Fruit fly (Drosophila melanogaster) whole organism, pupa: Measurements from ENCODE around the gene Rtnl2.

Source experiments
- CG12605 ChIP-seq: fragments of 200-800 bp; sonication (Bioruptor generic); IDR thresholded peaks from 2 replicates; pipeline ENCODE4 v1.3.6; 2022; ENCODE audit warnings: missing biosample characterization, missing genetic modification characterization
- CG17806 ChIP-seq: fragments of 200-800 bp; sonication (Bioruptor generic); optimal IDR thresholded peaks from 2 replicates; lab custom pipeline; 2018; ENCODE audit warnings: missing biosample characterization, mild to moderate bottlenecking, missing genetic modification characterization, moderate library complexity
- CG34367 ChIP-seq: fragments of 200-800 bp; sonication (Bioruptor generic); optimal IDR thresholded peaks from 2 replicates; lab custom pipeline; 2018; ENCODE audit warnings: missing biosample characterization, mild to moderate bottlenecking, missing genetic modification characterization
- CG4496 ChIP-seq: fragments of 200-800 bp; sonication (Bioruptor generic); IDR thresholded peaks from 3 replicates; pipeline ENCODE4 v1.3.6; 2022; ENCODE audit warnings: missing biosample characterization, missing genetic modification characterization
- CG8159 ChIP-seq: fragments of 200-800 bp; sonication (Bioruptor generic); optimal IDR thresholded peaks from 3 replicates; lab custom pipeline; 2018; ENCODE audit warnings: missing biosample characterization, mild to moderate bottlenecking, missing genetic modification characterization, moderate library complexity
- CG9948 ChIP-seq: fragments of 200-800 bp; sonication (Bioruptor generic); optimal IDR thresholded peaks from 2 replicates; lab custom pipeline; 2018; ENCODE audit warnings: missing biosample characterization, mild to moderate bottlenecking, missing genetic modification characterization, moderate library complexity
- EcR ChIP-seq: fragments of 200-800 bp; sonication (Bioruptor generic); optimal IDR thresholded peaks from 3 replicates; lab custom pipeline; 2019; ENCODE audit warnings: missing biosample characterization, missing genetic modification characterization, mild to moderate bottlenecking, moderate library complexity, missing genetic modification reagents
- Ets98B ChIP-seq: fragments of 200-800 bp; sonication (Bioruptor generic); IDR thresholded peaks from 2 replicates; pipeline ENCODE4 v1.3.6; 2022; ENCODE audit warnings: missing biosample characterization, missing genetic modification characterization
- Pif1A ChIP-seq: fragments of 200-800 bp; sonication (Bioruptor generic); optimal IDR thresholded peaks from 3 replicates; lab custom pipeline; 2016; ENCODE audit warnings: missing biosample characterization, missing genetic modification characterization
- fd96Ca ChIP-seq: fragments of 200-800 bp; sonication (Bioruptor generic); IDR thresholded peaks from 3 replicates; pipeline ENCODE4 v1.3.6; 2022; ENCODE audit warnings: missing biosample characterization, missing genetic modification characterization
- gl ChIP-seq: fragments of 200-800 bp; sonication (Bioruptor generic); optimal IDR thresholded peaks from 2 replicates; lab custom pipeline; 2018; ENCODE audit warnings: missing biosample characterization, mild to moderate bottlenecking, missing genetic modification characterization

dm6 chr3R:7493745-7494144 is 36.3 kb downstream of the Rtnl2 start, which contains the start of gene alpha-Est10:
- TF ChIP-seq Ets98B (GFP tag; lab: Robert Waterston, UW) = no peak
- no peak for TF ChIP-seq CG17806 (tag; lab: Kevin White, UChicago)
- TF ChIP-seq gl (tag; lab: Kevin White, UChicago) = no peak
- TF ChIP-seq CG9948 = no peak
- no peak for TF ChIP-seq CG8159
- TF ChIP-seq Pif1A = no peak
- TF ChIP-seq CG34367 (tag; lab: Kevin White, UChicago) = no peak
- no peak for TF ChIP-seq CG4496
- TF ChIP-seq CG12605 (GFP tag; lab: Robert Waterston, UW) = no peak
- TF ChIP-seq fd96Ca (GFP tag; lab: Robert Waterston, UW) = no peak
- no peak for TF ChIP-seq EcR (GFP tag; lab: Kevin White, UChicago)
